Worm (Caenorhabditis elegans) whole organism, L4 larva: ENCODE results near the gene C04F6.7.

Experiments
- F10B5.3 ChIP-seq: sonication (generic microtip); optimal IDR thresholded peaks from 2 replicates; lab custom pipeline; 2016; ENCODE audit warnings: mild to moderate bottlenecking, missing genetic modification characterization, missing compliant biosample characterization
- T20F7.1 ChIP-seq: fragments of 200-800 bp; sonication (Bioruptor generic); optimal IDR thresholded peaks from 2 replicates; lab custom pipeline; 2018; ENCODE audit warnings: mild to moderate bottlenecking, missing genetic modification characterization, missing compliant biosample characterization
- Y48G9A.11 ChIP-seq: fragments of 200-800 bp; sonication (Bioruptor generic); IDR thresholded peaks from 2 replicates; pipeline ENCODE4 v1.3.6; 2022; ENCODE audit warnings: missing genetic modification reagents, missing genetic modification characterization, missing compliant biosample characterization
- ZK337.2 ChIP-seq: fragments of 200-800 bp; sonication (Bioruptor generic); IDR thresholded peaks from 2 replicates; pipeline ENCODE4 v1.3.6; 2022; ENCODE audit warnings: missing genetic modification reagents, missing genetic modification characterization, missing compliant biosample characterization
- aha-1 ChIP-seq: fragments of 150-350 bp; peaks from one replicate; lab custom pipeline; 2014; ENCODE audit warnings: missing biosample characterization, missing genetic modification characterization
- ceh-20 ChIP-seq: fragments of 200-800 bp; sonication (Bioruptor generic); IDR thresholded peaks from 2 replicates; pipeline ENCODE4 v1.3.6; 2022; ENCODE audit warnings: missing genetic modification reagents, missing genetic modification characterization, missing compliant biosample characterization
- ceh-28 ChIP-seq: fragments of 150-350 bp; optimal IDR thresholded peaks from 2 replicates; lab custom pipeline; 2014; ENCODE audit warnings: missing biosample characterization, missing genetic modification reagents, missing genetic modification characterization
- ceh-62 ChIP-seq: sonication (generic microtip); optimal IDR thresholded peaks from 2 replicates; lab custom pipeline; 2017; ENCODE audit warnings: missing biosample characterization, missing genetic modification characterization
- ces-1 ChIP-seq: fragments of 150-350 bp; sonication (generic microtip); optimal IDR thresholded peaks from 4 replicates; lab custom pipeline; 2014; ENCODE audit warnings: missing biosample characterization, missing genetic modification reagents, missing genetic modification characterization
- dve-1 ChIP-seq: sonication (generic microtip); optimal IDR thresholded peaks from 2 replicates; lab custom pipeline; 2017; ENCODE audit warnings: antibody characterized with exemption, mild to moderate bottlenecking, missing genetic modification characterization, missing compliant biosample characterization; ENCODE audit not compliant: insufficient read depth
- egl-27 ChIP-seq: sonication (generic microtip); optimal IDR thresholded peaks from 3 replicates; lab custom pipeline; 2017; ENCODE audit warnings: missing biosample characterization, missing genetic modification reagents, missing genetic modification characterization
- egl-43 ChIP-seq: fragments of 200-800 bp; sonication (Bioruptor generic); IDR thresholded peaks from 2 replicates; pipeline ENCODE4 v1.3.6; 2022; ENCODE audit warnings: missing genetic modification reagents, missing genetic modification characterization, missing compliant biosample characterization
- fkh-10 ChIP-seq: fragments of 150-350 bp; optimal IDR thresholded peaks from 2 replicates; lab custom pipeline; 2014; ENCODE audit warnings: missing biosample characterization, missing genetic modification reagents, missing genetic modification characterization
- gei-8 ChIP-seq: fragments of 200-800 bp; sonication (Bioruptor generic); optimal IDR thresholded peaks from 2 replicates; lab custom pipeline; 2018; ENCODE audit warnings: mild to moderate bottlenecking, missing genetic modification characterization, missing compliant biosample characterization
- hmg-1.1 ChIP-seq: fragments of 200-800 bp; sonication (Bioruptor generic); IDR thresholded peaks from 2 replicates; pipeline ENCODE4 v1.3.6; 2022; ENCODE audit warnings: missing genetic modification reagents, missing genetic modification characterization, missing compliant biosample characterization
- jun-1 ChIP-seq: fragments of 150-350 bp; optimal IDR thresholded peaks from 2 replicates; lab custom pipeline; 2014; ENCODE audit warnings: missing biosample characterization, missing genetic modification reagents, missing genetic modification characterization
- lin-1 ChIP-seq: fragments of 200-800 bp; sonication (Bioruptor generic); IDR thresholded peaks from 2 replicates; pipeline ENCODE4 v1.3.6; 2022; ENCODE audit warnings: missing genetic modification reagents, missing genetic modification characterization, missing compliant biosample characterization
- lin-39 ChIP-seq: fragments of 150-350 bp; optimal IDR thresholded peaks from 2 replicates; lab custom pipeline; 2014; ENCODE audit warnings: missing biosample characterization, missing genetic modification reagents, missing genetic modification characterization
- mdt-29 ChIP-seq: fragments of 200-800 bp; sonication (Bioruptor generic); IDR thresholded peaks from 2 replicates; pipeline ENCODE4 v1.3.6; 2022; ENCODE audit warnings: missing genetic modification reagents, missing genetic modification characterization, missing compliant biosample characterization
- nhr-10 ChIP-seq: fragments of 150-350 bp; optimal IDR thresholded peaks from 2 replicates; lab custom pipeline; 2014; ENCODE audit warnings: missing biosample characterization, missing genetic modification characterization
- nhr-11 ChIP-seq: fragments of 150-350 bp; optimal IDR thresholded peaks from 2 replicates; lab custom pipeline; 2014; ENCODE audit warnings: missing biosample characterization, missing genetic modification characterization
- nhr-237 ChIP-seq: sonication (generic microtip); optimal IDR thresholded peaks from 2 replicates; lab custom pipeline; 2017; ENCODE audit warnings: missing biosample characterization, missing genetic modification characterization
- nhr-41 ChIP-seq: fragments of 200-800 bp; sonication (Bioruptor generic); IDR thresholded peaks from 2 replicates; pipeline ENCODE4 v1.3.6; 2022; ENCODE audit warnings: missing genetic modification reagents, missing genetic modification characterization, missing compliant biosample characterization
- nhr-77 ChIP-seq: fragments of 150-350 bp; optimal IDR thresholded peaks from 2 replicates; lab custom pipeline; 2014; ENCODE audit warnings: missing biosample characterization, missing genetic modification characterization
- php-3 ChIP-seq: fragments of 200-800 bp; sonication (Bioruptor generic); IDR thresholded peaks from 2 replicates; pipeline ENCODE4 v1.3.6; 2022; ENCODE audit warnings: missing genetic modification reagents, missing genetic modification characterization, missing compliant biosample characterization
- set-16 ChIP-seq: fragments of 200-800 bp; sonication (Bioruptor generic); IDR thresholded peaks from 2 replicates; pipeline ENCODE4 v1.3.6; 2022; ENCODE audit warnings: missing genetic modification reagents, missing genetic modification characterization, missing compliant biosample characterization
- skn-1 ChIP-seq: fragments of 150-350 bp; optimal IDR thresholded peaks from 2 replicates; lab custom pipeline; 2014; ENCODE audit warnings: missing biosample characterization, missing genetic modification characterization
- spr-3 ChIP-seq: fragments of 200-800 bp; sonication (Bioruptor generic); optimal IDR thresholded peaks from 2 replicates; lab custom pipeline; 2018; ENCODE audit warnings: mild to moderate bottlenecking, missing genetic modification characterization, missing compliant biosample characterization
- tag-97 ChIP-seq: fragments of 200-800 bp; sonication (Bioruptor generic); IDR thresholded peaks from 2 replicates; pipeline ENCODE4 v1.3.6; 2022; ENCODE audit warnings: missing genetic modification characterization, missing compliant biosample characterization
- unc-62 ChIP-seq, 3 experiments: fragments of 150-350 bp in 1 of 3; sonication (generic microtip); optimal IDR thresholded peaks in 2 of 3; peaks in 1 of 3; 1 replicate in 1 of 3; 2 replicates in 2 of 3; lab custom pipeline; 2014 to 2017; ENCODE audit warnings: missing biosample characterization in 3 of 3, missing genetic modification characterization in 3 of 3, missing genetic modification reagents in 3 of 3, missing genotype in 1 of 3
- zfp-3 ChIP-seq: fragments of 200-800 bp; sonication (Bioruptor generic); conservative IDR thresholded peaks from 2 replicates; pipeline ENCODE4 v1.3.6; 2022; ENCODE audit warnings: missing genetic modification reagents, missing genetic modification characterization, missing compliant biosample characterization

C04F6.7 gene

DNA sequence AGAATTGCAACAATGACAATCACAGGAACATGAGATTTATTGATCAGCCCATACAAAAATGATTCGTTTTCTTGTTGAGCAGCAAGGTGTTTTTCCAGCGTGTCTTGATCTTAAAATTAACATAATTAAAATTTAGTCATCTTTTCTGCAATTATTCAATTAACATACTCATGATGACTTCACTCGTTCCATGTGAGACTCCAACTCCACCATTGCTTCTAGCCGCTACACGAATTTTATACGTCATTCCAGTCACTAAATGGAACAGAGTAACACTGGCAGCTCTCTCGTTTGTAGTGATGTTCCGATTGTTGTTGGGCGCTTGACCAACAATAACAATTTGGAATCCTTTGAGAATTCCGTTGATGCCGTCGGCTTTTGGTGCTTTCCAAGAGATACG lies 34.9 kb upstream of the C04F6.7 start:
- TF ChIP-seq unc-62 (GFP tag; optimal IDR thresholded peaks at IDR 0.05 in 1 of 2; lab: Kevin White, UChicago), result peak in 1 of 2 experiments; percentile 90
- TF ChIP-seq unc-62 (tag; optimal IDR thresholded peaks at IDR 0.05; lab: Kevin White, UChicago), result no peak
- TF ChIP-seq nhr-11, result no peak
- TF ChIP-seq lin-39 (tag; lab: Kevin White, UChicago), result no peak

DNA sequence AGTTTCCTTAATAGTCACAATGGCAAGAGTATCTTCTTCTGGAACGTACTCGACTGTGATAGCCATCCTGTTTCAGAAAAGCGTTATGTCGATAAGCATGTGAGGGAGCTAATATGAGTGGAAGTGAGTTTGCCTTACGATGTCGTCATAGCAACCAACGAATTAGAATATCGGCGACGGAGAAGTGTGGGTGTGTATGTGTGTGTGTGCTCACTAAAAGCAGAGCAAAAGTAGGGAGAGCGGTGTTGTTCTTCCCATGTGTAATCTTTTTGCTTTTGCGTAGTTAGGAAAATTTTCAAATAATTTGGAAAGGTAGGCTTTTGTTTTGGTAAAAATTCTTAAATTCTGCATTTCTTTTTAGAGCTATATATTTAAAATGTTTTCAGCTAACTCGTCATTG lies 32.1 kb upstream of the C04F6.7 start, which contains the start of gene ZK813.5:
Gene ZK813.5, minus strand, starts transcription at position 101 of the 400 bp plus-strand sequence.
- TF ChIP-seq unc-62 (GFP tag; optimal IDR thresholded peaks at IDR 0.05 in 1 of 2; lab: Kevin White, UChicago) (peak in 1 of 2 experiments; percentile 15), unc-62 (tag; optimal IDR thresholded peaks at IDR 0.05; lab: Kevin White, UChicago) (no peak), gei-8 (GFP tag; lab: Kevin White, UChicago) (no peak)

ce11 chrX:3446011-3446410 lies 27.0 kb upstream of the C04F6.7 start, which contains the start of gene ZK813.1:
ZK813.1 (plus strand) TSS chrX:3446311.
- TF ChIP-seq fkh-10 (GFP tag; lab: Kevin White, UChicago) (no peak), F10B5.3 (tag; lab: Kevin White, UChicago) (no peak), tag-97 (GFP tag; lab: Robert Waterston, UW) (no peak), egl-43 (GFP tag; lab: Robert Waterston, UW) (no peak), egl-27 (tag; lab: Kevin White, UChicago) (no peak)

- TF ChIP-seq nhr-10 (tag; lab: Kevin White, UChicago) (no peak), spr-3 (GFP tag; lab: Kevin White, UChicago) (no peak), zfp-3 (GFP tag; lab: Robert Waterston, UW) (no peak), lin-39 (tag; lab: Kevin White, UChicago) (no peak), ceh-20 (GFP tag; lab: Robert Waterston, UW) (no peak), dve-1 (tag; lab: Kevin White, UChicago) (no peak), ZK337.2 (GFP tag; lab: Robert Waterston, UW) (no peak), nhr-77 (tag; lab: Kevin White, UChicago) (no peak), hmg-1.1 (GFP tag; lab: Robert Waterston, UW) (no peak), aha-1 (tag; lab: Kevin White, UChicago) (no peak)
- TF ChIP-seq, all 104 proteins: peak for 0
Measured at ce11 chrX:3444514-3444913, 25.5 kb upstream of the C04F6.7 start, which contains the start of gene ZK813.7. ZK813.7 (plus strand) TSS chrX:3444814.

DNA sequence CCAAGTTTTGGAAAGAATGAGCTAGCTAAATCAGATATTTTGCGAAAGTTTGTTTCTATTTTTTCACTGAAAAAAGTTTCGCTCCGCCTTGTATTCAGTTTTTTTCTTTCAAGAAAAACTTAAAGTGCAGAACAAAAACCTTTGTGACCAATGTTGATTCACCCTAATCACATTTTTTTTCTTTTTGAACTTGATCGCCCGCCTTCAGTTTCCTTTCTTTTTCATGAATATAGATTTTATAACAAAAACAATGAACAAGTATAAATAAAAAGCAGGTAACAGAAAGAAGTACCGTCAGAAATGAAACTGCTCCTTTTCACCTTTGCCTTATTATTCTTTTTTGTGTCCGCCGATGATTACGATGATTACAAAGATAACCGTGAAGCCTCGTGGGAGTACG lies 24.5 kb upstream of the C04F6.7 start, which contains the start of gene ZK813.2:
Gene ZK813.2, plus strand, starts transcription at position 301 of the 400 bp plus-strand sequence.
- no peak for TF ChIP-seq Y48G9A.11
- no peak for TF ChIP-seq skn-1
- no peak for TF ChIP-seq set-16 (GFP tag; lab: Robert Waterston, UW)
- TF ChIP-seq ces-1 (GFP tag; lab: Kevin White, UChicago), result no peak
- TF ChIP-seq lin-1 (GFP tag; lab: Robert Waterston, UW), result no peak
- no peak for TF ChIP-seq jun-1 (tag; lab: Kevin White, UChicago)
- no peak for TF ChIP-seq ceh-20 (GFP tag; lab: Robert Waterston, UW)
- no peak for TF ChIP-seq nhr-41 (GFP tag; lab: Robert Waterston, UW)
- TF ChIP-seq mdt-29 (GFP tag; lab: Robert Waterston, UW), result no peak
- no peak for TF ChIP-seq ceh-28 (tag; lab: Kevin White, UChicago)
- TF ChIP-seq ceh-62 (tag; lab: Kevin White, UChicago), result no peak
- TF ChIP-seq T20F7.1 (GFP tag; lab: Kevin White, UChicago), result no peak

DNA sequence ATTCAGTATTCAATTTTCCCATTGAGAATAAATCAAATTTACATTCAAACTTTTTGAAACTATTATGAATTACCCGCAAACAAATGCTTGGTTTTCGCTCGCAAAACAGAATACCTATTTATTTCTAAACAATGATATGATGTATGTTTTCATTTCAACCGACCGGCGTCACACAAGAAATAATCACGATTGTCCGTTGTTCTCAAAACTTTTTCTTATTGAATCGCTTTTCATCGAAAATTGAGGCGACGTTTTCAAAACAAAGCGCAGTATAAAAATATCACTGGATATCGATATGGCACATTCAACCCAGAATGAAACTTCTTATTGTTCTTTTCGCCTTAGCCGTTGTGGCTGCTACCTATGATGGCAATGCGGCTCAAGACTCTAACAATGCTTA lies 22.6 kb upstream of the C04F6.7 start, which contains the start of gene ZK813.3:
Gene ZK813.3, plus strand, starts transcription at position 301 of the 400 bp plus-strand sequence.
- TF ChIP-seq php-3 (GFP tag; lab: Robert Waterston, UW) (no peak), unc-62 (GFP tag; optimal IDR thresholded peaks at IDR 0.05 in 1 of 2; lab: Kevin White, UChicago) (peak in 1 of 2 experiments; percentile 9), unc-62 (tag; optimal IDR thresholded peaks at IDR 0.05; lab: Kevin White, UChicago) (no peak), nhr-237 (no peak), ZK337.2 (GFP tag; lab: Robert Waterston, UW) (no peak)
